Worm (Caenorhabditis elegans) whole organism, L3 larva: ENCODE measurements around the gene T26H5.10.

Experiments
- ZK546.5 ChIP-seq: sonication (generic microtip); optimal IDR thresholded peaks from 2 replicates; lab custom pipeline; 2017; ENCODE audit warnings: missing biosample characterization, missing genetic modification characterization
- ama-1 ChIP-seq: fragments of 150-350 bp; optimal IDR thresholded peaks from 2 replicates; lab custom pipeline; 2018
- egl-27 ChIP-seq: sonication (generic microtip); optimal IDR thresholded peaks from 4 replicates; lab custom pipeline; 2017; ENCODE audit warnings: missing biosample characterization, missing genetic modification reagents, missing genetic modification characterization
- jun-1 ChIP-seq: fragments of 150-350 bp; optimal IDR thresholded peaks from 2 replicates; lab custom pipeline; 2014; ENCODE audit warnings: missing biosample characterization, missing genetic modification reagents, missing genetic modification characterization
- nhr-12 ChIP-seq: fragments of 150-350 bp; optimal IDR thresholded peaks from 2 replicates; lab custom pipeline; 2014; ENCODE audit warnings: missing biosample characterization, missing genetic modification characterization
- nhr-28 ChIP-seq: fragments of 150-350 bp; optimal IDR thresholded peaks from 2 replicates; lab custom pipeline; 2014; ENCODE audit warnings: missing biosample characterization, missing genetic modification characterization
- nhr-76 ChIP-seq: fragments of 150-350 bp; sonication (generic microtip); optimal IDR thresholded peaks from 5 replicates; lab custom pipeline; 2014; ENCODE audit warnings: missing biosample characterization, missing genetic modification characterization
- unc-39 ChIP-seq: sonication (generic microtip); optimal IDR thresholded peaks from 4 replicates; lab custom pipeline; 2017; ENCODE audit warnings: missing biosample characterization, missing genetic modification characterization
- unc-62 ChIP-seq: fragments of 150-350 bp; sonication (generic microtip); optimal IDR thresholded peaks from 4 replicates; lab custom pipeline; 2014; ENCODE audit warnings: missing biosample characterization, missing genetic modification reagents, missing genetic modification characterization
- ztf-4 ChIP-seq: fragments of 150-350 bp; optimal IDR thresholded peaks from 2 replicates; lab custom pipeline; 2014; ENCODE audit warnings: missing biosample characterization, missing genetic modification characterization

DNA sequence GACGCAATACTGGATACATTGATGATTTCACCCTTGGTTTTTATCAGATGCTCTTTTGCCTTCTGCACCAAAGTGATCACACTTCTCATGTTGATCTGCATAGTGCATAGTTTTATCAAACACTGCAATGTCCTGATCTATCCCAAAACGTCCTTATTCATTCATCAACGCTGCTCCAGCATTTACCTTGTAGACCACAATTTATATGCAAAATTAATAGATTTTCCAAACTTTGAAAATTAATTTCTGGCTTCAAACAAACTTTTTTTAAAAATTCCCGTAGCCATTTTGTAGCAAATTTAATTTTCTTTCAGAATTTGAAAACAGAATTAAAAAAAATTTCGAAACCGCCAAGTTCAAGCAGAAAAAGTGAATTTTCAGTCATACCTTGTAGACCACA lies 40.9 kb upstream of the T26H5.10 start, which contains the start of gene C06B8.3:
- TF ChIP-seq ama-1 (no peak), nhr-76 (tag; lab: Kevin White, UChicago) (no peak), jun-1 (tag; lab: Kevin White, UChicago) (no peak), unc-39 (tag; lab: Kevin White, UChicago) (no peak), ZK546.5 (tag; lab: Kevin White, UChicago) (no peak), egl-27 (tag; lab: Kevin White, UChicago) (no peak), nhr-12 (tag; lab: Kevin White, UChicago) (no peak), nhr-28 (no peak), ztf-4 (tag; lab: Kevin White, UChicago) (no peak), unc-62 (no peak)
